Worm (Caenorhabditis elegans) whole organism, mixed stage, embryonic: ENCODE measurements around the gene lig-4.
A peak's percentile ranks its signal among the peaks of the same experiment; 100 is the strongest.

Source experiments
- blmp-1 ChIP-seq: fragments of 150-350 bp; optimal IDR thresholded peaks from 2 replicates; lab custom pipeline; 2014; ENCODE audit warnings: missing biosample characterization, missing genetic modification characterization
- cnd-1 ChIP-seq: fragments of 200-800 bp; sonication (Bioruptor generic); optimal IDR thresholded peaks from 2 replicates; lab custom pipeline; 2018; ENCODE audit warnings: mild to moderate bottlenecking, missing genetic modification characterization, missing compliant biosample characterization
- flh-1 ChIP-seq: fragments of 200-800 bp; sonication (Bioruptor generic); optimal IDR thresholded peaks from 2 replicates; lab custom pipeline; 2018; ENCODE audit warnings: mild to moderate bottlenecking, missing genetic modification characterization, moderate library complexity, missing compliant biosample characterization
- ham-2 ChIP-seq: fragments of 200-800 bp; sonication (Bioruptor generic); optimal IDR thresholded peaks from 2 replicates; lab custom pipeline; 2018; ENCODE audit warnings: mild to moderate bottlenecking, missing genetic modification characterization, missing compliant biosample characterization
- lin-13 ChIP-seq: fragments of 150-350 bp; optimal IDR thresholded peaks from 2 replicates; lab custom pipeline; 2014; ENCODE audit warnings: missing biosample characterization, missing genetic modification characterization
- lsy-2 ChIP-seq: fragments of 150-350 bp; optimal IDR thresholded peaks from 2 replicates; lab custom pipeline; 2014; ENCODE audit warnings: missing biosample characterization, missing genetic modification characterization
- mep-1 ChIP-seq: fragments of 150-350 bp; optimal IDR thresholded peaks from 2 replicates; lab custom pipeline; 2017; ENCODE audit warnings: missing biosample characterization, missing genetic modification reagents, missing genetic modification characterization, inconsistent platforms
- nhr-237 ChIP-seq: fragments of 150-350 bp; optimal IDR thresholded peaks from 2 replicates; lab custom pipeline; 2014; ENCODE audit warnings: missing biosample characterization, missing genetic modification characterization
- nhr-76 ChIP-seq: sonication (generic microtip); optimal IDR thresholded peaks from 2 replicates; lab custom pipeline; 2017; ENCODE audit warnings: missing biosample characterization, missing genetic modification characterization

DNA sequence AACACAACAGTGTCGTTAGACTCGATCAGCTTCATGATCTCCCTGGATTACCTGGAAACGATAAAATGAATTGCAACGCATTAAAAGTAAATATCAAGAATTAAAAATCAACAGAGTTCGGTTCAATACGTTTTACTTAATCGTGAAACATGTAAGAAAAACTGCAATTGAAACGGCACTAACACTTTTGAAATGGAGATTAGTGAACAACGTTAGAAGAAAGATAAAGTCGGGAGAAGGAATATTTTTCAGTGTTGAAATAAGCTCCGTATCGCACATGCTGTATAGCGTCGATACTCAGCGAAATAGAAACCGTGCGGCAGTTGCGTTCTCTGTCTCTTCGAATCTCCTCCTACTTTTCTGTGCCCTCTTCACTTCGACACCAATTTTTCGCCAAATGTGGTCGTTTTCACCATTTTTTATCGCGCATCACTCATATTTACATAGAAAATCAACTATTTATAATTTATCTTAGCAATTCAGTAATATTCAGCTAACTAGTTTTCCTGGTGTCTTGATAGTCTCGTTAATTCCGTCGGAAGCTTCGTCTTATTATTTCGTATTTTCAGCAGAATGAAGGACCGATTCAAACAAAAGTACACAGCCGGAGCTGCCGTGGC, 51.6 kb downstream of the lig-4 start, which contains the start of the genes rpl-9 and lpd-7:
- TF ChIP-seq cnd-1 (no peak), nhr-237 (tag; lab: Kevin White, UChicago) (peak; percentile 72), ham-2 (GFP tag; lab: Kevin White, UChicago) (peak; percentile 28), lsy-2 (tag; lab: Kevin White, UChicago) (peak; percentile 84), flh-1 (GFP tag; lab: Kevin White, UChicago) (no peak), mep-1 (tag; lab: Kevin White, UChicago) (peak; percentile 95), nhr-76 (tag; lab: Kevin White, UChicago) (no peak), lin-13 (tag; lab: Kevin White, UChicago) (peak; percentile 72), blmp-1 (tag; lab: Kevin White, UChicago) (no peak)
